Fruit fly (Drosophila melanogaster) whole organism, embryonic: ENCODE results near the gene Ugt316A1.
A peak's percentile ranks its signal among the peaks of the same experiment; 100 is the strongest.

Experiments used
- Abd-B ChIP-seq: fragments of 200-800 bp; sonication (Bioruptor generic); optimal IDR thresholded peaks from 2 replicates; lab custom pipeline; 2018; ENCODE audit warnings: missing biosample characterization, mild to moderate bottlenecking, missing genetic modification characterization, moderate library complexity
- CG10321 ChIP-seq: fragments of 200-800 bp; sonication (Bioruptor generic); IDR thresholded peaks from 2 replicates; pipeline ENCODE4 v1.3.6; 2022; ENCODE audit warnings: missing biosample characterization, missing genetic modification characterization
- CG10462 ChIP-seq: fragments of 200-800 bp; sonication (Bioruptor generic); optimal IDR thresholded peaks from 2 replicates; lab custom pipeline; 2016; ENCODE audit warnings: missing biosample characterization, missing genetic modification characterization
- CG12299 ChIP-seq: fragments of 200-800 bp; sonication (Bioruptor generic); optimal IDR thresholded peaks from 2 replicates; lab custom pipeline; 2018; ENCODE audit warnings: missing biosample characterization, mild to moderate bottlenecking, missing genetic modification characterization
- CG12769 ChIP-seq: fragments of 200-800 bp; sonication (Bioruptor generic); optimal IDR thresholded peaks from 2 replicates; lab custom pipeline; 2019; ENCODE audit warnings: missing biosample characterization, mild to moderate bottlenecking, missing genetic modification characterization, moderate library complexity
- CG13624 ChIP-seq: fragments of 200-800 bp; sonication (Bioruptor generic); optimal IDR thresholded peaks from 2 replicates; lab custom pipeline; 2016; ENCODE audit warnings: missing biosample characterization, missing genetic modification characterization
- CG13894 ChIP-seq: fragments of 200-800 bp; sonication (Bioruptor generic); optimal IDR thresholded peaks from 3 replicates; lab custom pipeline; 2018; ENCODE audit warnings: missing biosample characterization, mild to moderate bottlenecking, missing genetic modification characterization, moderate library complexity
- CG17359 ChIP-seq: fragments of 200-800 bp; sonication (Bioruptor generic); optimal IDR thresholded peaks from 3 replicates; lab custom pipeline; 2018; ENCODE audit warnings: missing biosample characterization, mild to moderate bottlenecking, missing genetic modification characterization, moderate library complexity
- CG17568 ChIP-seq: fragments of 200-800 bp; sonication (Bioruptor generic); optimal IDR thresholded peaks from 2 replicates; lab custom pipeline; 2018; ENCODE audit warnings: missing biosample characterization, mild to moderate bottlenecking, missing genetic modification characterization, moderate library complexity
- CG17612 ChIP-seq: fragments of 200-800 bp; sonication (Bioruptor generic); IDR thresholded peaks from 2 replicates; pipeline ENCODE4 v1.3.6; 2022; ENCODE audit warnings: missing biosample characterization, missing genetic modification characterization
- CG2199 ChIP-seq: fragments of 200-800 bp; sonication (Bioruptor generic); IDR thresholded peaks from 3 replicates; pipeline ENCODE4 v1.3.6; 2022; ENCODE audit warnings: missing biosample characterization, missing genetic modification characterization
- CG30020 ChIP-seq: fragments of 200-800 bp; optimal IDR thresholded peaks from 2 replicates; lab custom pipeline; 2019; ENCODE audit warnings: missing biosample characterization, mild to moderate bottlenecking, missing genetic modification characterization, moderate library complexity
- CG4854 ChIP-seq: fragments of 200-800 bp; sonication (Bioruptor generic); optimal IDR thresholded peaks from 2 replicates; lab custom pipeline; 2016; ENCODE audit warnings: missing biosample characterization, missing genetic modification characterization, inconsistent platforms
- CG7271 ChIP-seq: fragments of 200-800 bp; sonication (Bioruptor generic); optimal IDR thresholded peaks from 2 replicates; lab custom pipeline; 2018; ENCODE audit warnings: missing biosample characterization, mild to moderate bottlenecking, missing genetic modification characterization, moderate library complexity
- CG7556 ChIP-seq: fragments of 200-800 bp; sonication (Bioruptor generic); optimal IDR thresholded peaks from 2 replicates; lab custom pipeline; 2017; ENCODE audit warnings: missing biosample characterization, mild to moderate bottlenecking, missing genetic modification characterization
- CG8089 ChIP-seq: fragments of 200-800 bp; sonication (Bioruptor generic); optimal IDR thresholded peaks from 3 replicates; lab custom pipeline; 2016; ENCODE audit warnings: missing biosample characterization, missing genetic modification characterization
- CG8281 ChIP-seq: fragments of 200-800 bp; sonication (Bioruptor generic); optimal IDR thresholded peaks from 2 replicates; lab custom pipeline; 2018; ENCODE audit warnings: missing biosample characterization, mild to moderate bottlenecking, missing genetic modification characterization, moderate library complexity
- CG8765 ChIP-seq: fragments of 200-800 bp; sonication (Bioruptor generic); IDR thresholded peaks from 2 replicates; pipeline ENCODE4 v1.3.6; 2022; ENCODE audit warnings: missing biosample characterization, missing genetic modification characterization
- Dip3 ChIP-seq: fragments of 200-800 bp; sonication (Bioruptor generic); optimal IDR thresholded peaks from 3 replicates; lab custom pipeline; 2016; ENCODE audit warnings: missing biosample characterization, missing genetic modification characterization
- Dp ChIP-seq: fragments of 200-800 bp; sonication (Bioruptor generic); optimal IDR thresholded peaks from 2 replicates; lab custom pipeline; 2018; ENCODE audit warnings: missing biosample characterization, mild to moderate bottlenecking, missing genetic modification characterization, moderate library complexity
- HLH3B ChIP-seq: fragments of 200-800 bp; sonication (Bioruptor generic); IDR thresholded peaks from 2 replicates; pipeline ENCODE4 v1.3.6; 2022; ENCODE audit warnings: missing biosample characterization, missing genetic modification characterization
- Hr78 ChIP-seq, 2 experiments: fragments of 200-800 bp in 1 of 2; fragments of >200 bp in 1 of 2; sonication (Bioruptor generic) in 1 of 2; optimal IDR thresholded peaks; 2 replicates each; lab custom pipeline; 2017 to 2019; ENCODE audit warnings: missing biosample characterization in 2 of 2, missing genetic modification characterization in 2 of 2, mild to moderate bottlenecking in 1 of 2, moderate library complexity in 1 of 2
- MBD-R2 ChIP-seq: fragments of 200-800 bp; sonication (Bioruptor generic); IDR thresholded peaks from 2 replicates; pipeline ENCODE4 v1.3.6; 2022; ENCODE audit warnings: missing biosample characterization, missing genetic modification characterization
- Sox100B ChIP-seq: fragments of 200-800 bp; sonication (Bioruptor generic); optimal IDR thresholded peaks from 3 replicates; lab custom pipeline; 2018; ENCODE audit warnings: missing biosample characterization, mild to moderate bottlenecking, missing genetic modification characterization
- al ChIP-seq: fragments of 200-800 bp; sonication (Bioruptor generic); IDR thresholded peaks from 2 replicates; pipeline ENCODE4 v1.3.6; 2022; ENCODE audit warnings: missing biosample characterization, missing genetic modification characterization
- cas ChIP-seq: fragments of 200-800 bp; sonication (Bioruptor generic); IDR thresholded peaks from 2 replicates; pipeline ENCODE4 v1.3.6; 2022; ENCODE audit warnings: missing biosample characterization, missing genetic modification characterization
- cg ChIP-seq: fragments of 200-800 bp; sonication (Bioruptor generic); optimal IDR thresholded peaks from 3 replicates; lab custom pipeline; 2019; ENCODE audit warnings: missing biosample characterization, mild to moderate bottlenecking, missing genetic modification characterization, moderate library complexity
- disco-r ChIP-seq: fragments of 200-800 bp; sonication (Bioruptor generic); optimal IDR thresholded peaks from 2 replicates; lab custom pipeline; 2016; ENCODE audit warnings: missing biosample characterization, missing genetic modification characterization
- dpn ChIP-seq, 2 experiments: fragments of 200-800 bp; sonication (Bioruptor generic); optimal IDR thresholded peaks; 3 replicates each; lab custom pipeline; 2016; ENCODE audit warnings: missing biosample characterization in 2 of 2, missing genetic modification characterization in 2 of 2
- gfzf ChIP-seq: fragments of 200-800 bp; sonication (Bioruptor generic); optimal IDR thresholded peaks from 2 replicates; lab custom pipeline; 2016; ENCODE audit warnings: missing biosample characterization, mild to moderate bottlenecking, missing genetic modification characterization, moderate library complexity
- grn ChIP-seq: fragments of 200-800 bp; sonication (Bioruptor generic); optimal IDR thresholded peaks from 3 replicates; lab custom pipeline; 2017; ENCODE audit warnings: missing biosample characterization, missing genetic modification characterization
- hbn ChIP-seq: fragments of 200-800 bp; sonication (Bioruptor generic); IDR thresholded peaks from 2 replicates; pipeline ENCODE4 v1.3.6; 2022; ENCODE audit warnings: missing biosample characterization, missing genetic modification characterization; ENCODE audit not compliant: partially characterized antibody
- inv ChIP-seq: fragments of 200-800 bp; sonication (Bioruptor generic); IDR thresholded peaks from 2 replicates; pipeline ENCODE4 v1.3.6; 2022; ENCODE audit warnings: missing biosample characterization, missing genetic modification characterization; ENCODE audit not compliant: partially characterized antibody
- kni ChIP-seq: fragments of 200-800 bp; sonication (Bioruptor generic); optimal IDR thresholded peaks from 3 replicates; lab custom pipeline; 2017; ENCODE audit warnings: mild to moderate bottlenecking, missing biosample characterization, missing genetic modification reagents, missing genetic modification characterization
- lov ChIP-seq, 2 experiments: fragments of 200-800 bp in 1 of 2; fragments of >200 bp in 1 of 2; sonication (Bioruptor generic) in 1 of 2; IDR thresholded peaks in 1 of 2; optimal IDR thresholded peaks in 1 of 2; 2 replicates in 1 of 2; 3 replicates in 1 of 2; pipeline versions ENCODE4 v1.3.6 to Lab custom; 2017 to 2022; ENCODE audit warnings: missing biosample characterization in 1 of 2, missing genetic modification characterization in 1 of 2
- oc ChIP-seq: fragments of 200-800 bp; sonication (Bioruptor generic); optimal IDR thresholded peaks from 2 replicates; lab custom pipeline; 2018; ENCODE audit warnings: missing biosample characterization, mild to moderate bottlenecking, missing genetic modification characterization, moderate library complexity
- pho ChIP-seq: fragments of 200-800 bp; sonication (Bioruptor generic); optimal IDR thresholded peaks from 2 replicates; lab custom pipeline; 2016; ENCODE audit warnings: missing biosample characterization, missing genetic modification characterization
- sd ChIP-seq: fragments of 200-800 bp; sonication (Bioruptor generic); optimal IDR thresholded peaks from 3 replicates; lab custom pipeline; 2018; ENCODE audit warnings: missing biosample characterization, mild to moderate bottlenecking, missing genetic modification characterization, moderate library complexity
- sens ChIP-seq: fragments of 200-800 bp; sonication (Bioruptor generic); peaks from one replicate; lab custom pipeline; 2016; ENCODE audit warnings: missing biosample characterization, missing genetic modification characterization
- so ChIP-seq: fragments of 200-800 bp; sonication (Bioruptor generic); IDR thresholded peaks from 3 replicates; pipeline ENCODE4 v1.3.6; 2022; ENCODE audit warnings: missing biosample characterization, missing genetic modification characterization
- sr ChIP-seq: fragments of 200-800 bp; sonication (Bioruptor generic); IDR thresholded peaks from 3 replicates; pipeline ENCODE4 v1.3.6; 2022; ENCODE audit warnings: missing biosample characterization, missing genetic modification characterization
- tup ChIP-seq: fragments of 200-800 bp; sonication (Bioruptor generic); optimal IDR thresholded peaks from 2 replicates; lab custom pipeline; 2016; ENCODE audit warnings: missing biosample characterization, mild to moderate bottlenecking, missing genetic modification characterization, moderate library complexity
- z ChIP-seq: fragments of 200-800 bp; sonication (Bioruptor generic); IDR thresholded peaks from 3 replicates; pipeline ENCODE4 v1.3.6; 2022; ENCODE audit warnings: missing biosample characterization, missing genetic modification characterization
- zen2 ChIP-seq: fragments of 200-800 bp; sonication (Bioruptor generic); IDR thresholded peaks from 3 replicates; pipeline ENCODE4 v1.3.6; 2022; ENCODE audit warnings: missing biosample characterization, missing genetic modification characterization; ENCODE audit not compliant: partially characterized antibody

Gene Ugt316A1

DNA sequence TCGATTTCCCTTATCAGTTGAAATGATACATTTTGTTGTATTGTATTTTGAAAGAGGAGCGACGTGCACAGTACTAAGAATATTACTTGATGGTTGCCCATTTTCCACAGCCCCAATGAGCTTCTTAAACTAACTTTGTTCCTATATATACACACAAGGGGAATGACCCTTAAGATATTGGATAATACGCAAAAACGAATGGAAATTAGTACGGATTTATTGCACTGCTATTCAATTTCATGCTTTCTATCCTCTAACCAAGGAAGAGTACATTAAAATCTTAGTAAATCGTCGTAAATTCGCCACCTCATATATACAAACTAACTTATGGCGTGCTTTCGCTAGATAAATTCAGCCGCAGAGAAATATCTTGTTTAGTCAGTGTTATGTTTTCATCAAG lies 10.7 kb downstream of the Ugt316A1 start, which contains the start of gene Acp76A:
Gene Acp76A (minus strand): TSS at position 101 of the 400 bp plus-strand sequence.
- peak; percentile 56 for TF ChIP-seq sens
- no peak for TF ChIP-seq lov (optimal IDR thresholded peaks at IDR 0.05; lab: Kevin White, UChicago)
- no peak for TF ChIP-seq lov (GFP tag; IDR thresholded peaks at IDR 0.05; lab: Robert Waterston, UW)

DNA sequence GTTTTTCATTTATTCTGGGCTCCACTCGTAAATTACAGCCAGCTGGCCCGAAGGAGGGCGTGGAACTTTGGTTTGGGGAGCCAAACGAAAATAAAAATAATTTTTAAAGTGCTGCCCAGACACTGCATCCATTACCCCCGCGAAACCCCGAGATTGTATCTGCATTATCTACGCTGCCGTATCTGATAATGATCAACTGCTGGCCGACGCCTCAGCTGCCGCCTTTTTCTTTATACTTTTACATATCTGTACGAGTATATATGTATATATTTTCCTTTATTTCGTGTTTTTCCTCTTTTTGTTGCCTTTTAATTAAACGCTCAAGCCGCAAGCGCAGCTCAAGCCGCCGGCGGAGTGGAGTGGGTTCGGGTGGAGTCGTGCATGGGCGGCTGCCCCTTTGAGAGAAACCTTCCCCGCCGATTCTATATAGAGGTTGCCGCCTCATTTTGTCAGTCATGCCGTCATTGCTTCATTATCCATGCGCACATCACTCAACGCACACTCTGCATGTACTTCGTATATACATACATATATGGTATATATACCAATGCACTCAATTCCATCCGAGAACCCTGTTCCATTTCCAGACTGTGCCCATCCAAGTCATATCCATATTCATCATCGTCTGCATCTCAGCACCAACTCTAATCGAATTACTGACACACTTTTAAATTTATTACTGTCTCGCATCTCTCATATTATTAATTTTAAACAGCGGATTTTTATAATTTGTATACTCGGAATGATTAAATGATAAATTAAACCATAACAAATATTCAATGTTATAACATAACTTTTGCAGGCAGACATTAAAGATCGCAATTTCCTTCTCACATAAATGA lies 12.7 kb downstream of the Ugt316A1 start:
- TF ChIP-seq z (GFP tag; lab: Robert Waterston, UW) (peak; percentile 86), cg (GFP tag; lab: Kevin White, UChicago) (peak; percentile 17), CG8089 (GFP tag; lab: Kevin White, UChicago) (no peak), kni (GFP tag; lab: Kevin White, UChicago) (peak; percentile 5), Dip3 (GFP tag; lab: Kevin White, UChicago) (no peak), sens (peak; percentile 56), so (GFP tag; lab: Robert Waterston, UW) (0 out of 3 replicates have a peak, but pooled peaks have one; percentile 20), MBD-R2 (GFP tag; lab: Robert Waterston, UW) (no peak), gfzf (GFP tag; lab: Kevin White, UChicago) (no peak), CG2199 (GFP tag; lab: Robert Waterston, UW) (0 out of 3 replicates have a peak, but pooled peaks have one; percentile 32), disco-r (GFP tag; lab: Kevin White, UChicago) (no peak), HLH3B (no peak), grn (GFP tag; lab: Kevin White, UChicago) (peak; percentile 86), CG8281 (tag; lab: Kevin White, UChicago) (peak; percentile 95), cas (GFP tag; lab: Robert Waterston, UW) (no peak), dpn (GFP tag; optimal IDR thresholded peaks at IDR 0.05; lab: Kevin White, UChicago) (no peak)

DNA sequence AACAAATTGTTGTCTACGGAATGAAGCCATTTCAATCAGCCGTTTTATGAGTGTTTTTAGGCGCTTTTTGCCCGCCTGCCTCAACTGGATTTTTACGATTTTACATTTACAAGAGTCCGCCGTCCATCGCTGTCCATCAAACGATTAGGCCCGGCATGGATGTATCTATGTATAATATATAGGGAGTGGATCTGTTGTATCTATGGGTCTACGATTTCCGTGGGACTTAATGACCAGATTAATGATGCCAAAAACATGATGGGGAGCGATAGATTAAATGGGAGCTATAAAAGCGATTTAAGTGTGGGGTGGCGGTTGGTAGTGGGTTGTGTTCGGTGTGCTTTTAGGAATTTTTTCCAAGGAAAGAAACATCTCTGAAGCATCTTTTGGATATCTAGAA lies 13.9 kb downstream of the Ugt316A1 start:
- TF ChIP-seq CG17612 (GFP tag; lab: Robert Waterston, UW) (no peak), pho (GFP tag; lab: Kevin White, UChicago) (no peak), CG13624 (GFP tag; lab: Kevin White, UChicago) (no peak), hbn (GFP tag; lab: Robert Waterston, UW) (no peak), Dp (GFP tag; lab: Kevin White, UChicago) (no peak), zen2 (GFP tag; lab: Robert Waterston, UW) (no peak), CG4854 (GFP tag; lab: Kevin White, UChicago) (no peak), cas (GFP tag; lab: Robert Waterston, UW) (no peak), CG12769 (peak; percentile 52), Abd-B (GFP tag; lab: Kevin White, UChicago) (peak; percentile 12), CG30020 (tag; lab: Kevin White, UChicago) (no peak), tup (GFP tag; lab: Kevin White, UChicago) (no peak), CG7271 (tag; lab: Kevin White, UChicago) (no peak), sd (tag; lab: Kevin White, UChicago) (peak; percentile 42), oc (tag; lab: Kevin White, UChicago) (peak; percentile 68), Sox100B (no peak), CG10321 (GFP tag; lab: Robert Waterston, UW) (no peak), CG8765 (GFP tag; lab: Robert Waterston, UW) (no peak), HLH3B (no peak), inv (GFP tag; lab: Robert Waterston, UW) (no peak), CG13894 (tag; lab: Kevin White, UChicago) (peak; percentile 100), CG12299 (no peak), CG7556 (GFP tag; lab: Kevin White, UChicago) (no peak), CG10462 (GFP tag; lab: Kevin White, UChicago) (no peak), grn (GFP tag; lab: Kevin White, UChicago) (peak; percentile 56), Hr78 (GFP tag; optimal IDR thresholded peaks at IDR 0.05; lab: Kevin White, UChicago) (no peak), sr (0 out of 3 replicates have a peak, but pooled peaks have one; percentile 22), CG17359 (tag; lab: Kevin White, UChicago) (no peak), CG17568 (no peak), al (GFP tag; lab: Robert Waterston, UW) (no peak)
